Fruit fly (Drosophila melanogaster) whole organism, embryonic: ENCODE data around the gene blot.

ENCODE experiments used
- Antp ChIP-seq: fragments of 200-800 bp; sonication (Bioruptor generic); optimal IDR thresholded peaks from 3 replicates; lab custom pipeline; 2016; ENCODE audit warnings: missing biosample characterization, missing genetic modification characterization
- B-H1 ChIP-seq: fragments of 200-800 bp; sonication (Bioruptor generic); IDR thresholded peaks from 3 replicates; pipeline ENCODE4 v1.3.6; 2022; ENCODE audit warnings: missing biosample characterization, missing genetic modification characterization
- CG10147 ChIP-seq: fragments of 200-800 bp; sonication (Bioruptor generic); optimal IDR thresholded peaks from 2 replicates; lab custom pipeline; 2019; ENCODE audit warnings: missing biosample characterization, mild to moderate bottlenecking, missing genetic modification characterization, moderate library complexity
- CG10543 ChIP-seq: fragments of 200-800 bp; sonication (Bioruptor generic); optimal IDR thresholded peaks from 3 replicates; lab custom pipeline; 2017; ENCODE audit warnings: missing biosample characterization, mild to moderate bottlenecking, missing genetic modification characterization, moderate library complexity
- CG11247 ChIP-seq: fragments of 200-800 bp; sonication (Bioruptor generic); IDR thresholded peaks from 2 replicates; pipeline ENCODE4 v1.3.6; 2022; ENCODE audit warnings: missing biosample characterization, missing genetic modification characterization
- CG12942 ChIP-seq: fragments of 200-800 bp; sonication (Bioruptor generic); optimal IDR thresholded peaks from 3 replicates; lab custom pipeline; 2016; ENCODE audit warnings: missing biosample characterization, missing genetic modification characterization
- CG14441 ChIP-seq: fragments of 200-800 bp; sonication (Bioruptor generic); IDR thresholded peaks from 2 replicates; pipeline ENCODE4 v1.3.6; 2022; ENCODE audit warnings: missing biosample characterization, missing genetic modification characterization
- CG15073 ChIP-seq: fragments of 200-800 bp; sonication (Bioruptor generic); optimal IDR thresholded peaks from 2 replicates; lab custom pipeline; 2016; ENCODE audit warnings: missing biosample characterization, missing genetic modification characterization
- CG1647 ChIP-seq: fragments of 200-800 bp; sonication (Bioruptor generic); optimal IDR thresholded peaks from 3 replicates; lab custom pipeline; 2016; ENCODE audit warnings: missing biosample characterization, missing genetic modification characterization
- CG16863 ChIP-seq: fragments of 200-800 bp; sonication (Bioruptor generic); optimal IDR thresholded peaks from 3 replicates; lab custom pipeline; 2016; ENCODE audit warnings: missing biosample characterization, missing genetic modification characterization
- CG2202 ChIP-seq: fragments of 200-800 bp; sonication (Bioruptor generic); optimal IDR thresholded peaks from 2 replicates; lab custom pipeline; 2018; ENCODE audit warnings: missing biosample characterization, mild to moderate bottlenecking, missing genetic modification characterization
- CG2712 ChIP-seq: fragments of 200-800 bp; optimal IDR thresholded peaks from 3 replicates; lab custom pipeline; 2019; ENCODE audit warnings: missing biosample characterization, mild to moderate bottlenecking, missing genetic modification characterization, moderate library complexity
- CG2889 ChIP-seq: fragments of 200-800 bp; sonication (Bioruptor generic); IDR thresholded peaks from 3 replicates; pipeline ENCODE4 v1.3.6; 2022; ENCODE audit warnings: missing biosample characterization, missing genetic modification characterization
- CG31388 ChIP-seq: fragments of 200-800 bp; sonication (Bioruptor generic); optimal IDR thresholded peaks from 2 replicates; lab custom pipeline; 2016; ENCODE audit warnings: missing biosample characterization, missing genetic modification characterization
- CG4404 ChIP-seq: fragments of 200-800 bp; sonication (Bioruptor generic); IDR thresholded peaks from 2 replicates; pipeline ENCODE4 v1.3.6; 2022; ENCODE audit warnings: missing biosample characterization, missing genetic modification characterization
- CG4707 ChIP-seq: fragments of 200-800 bp; sonication (Bioruptor generic); optimal IDR thresholded peaks from 2 replicates; lab custom pipeline; 2018; ENCODE audit warnings: missing biosample characterization, mild to moderate bottlenecking, missing genetic modification characterization, moderate library complexity
- CG6254 ChIP-seq: fragments of 200-800 bp; sonication (Bioruptor generic); optimal IDR thresholded peaks from 3 replicates; lab custom pipeline; 2017; ENCODE audit warnings: mild to moderate bottlenecking, missing biosample characterization, missing genetic modification reagents, missing genetic modification characterization
- CG6689 ChIP-seq: fragments of 200-800 bp; sonication (Bioruptor generic); IDR thresholded peaks from 2 replicates; pipeline ENCODE4 v1.3.6; 2022; ENCODE audit warnings: missing biosample characterization, missing genetic modification characterization
- CG7786 ChIP-seq: fragments of 200-800 bp; sonication (Bioruptor generic); optimal IDR thresholded peaks from 2 replicates; lab custom pipeline; 2016; ENCODE audit warnings: missing biosample characterization, missing genetic modification characterization
- CHES-1-like ChIP-seq: fragments of 200-800 bp; sonication (Bioruptor generic); optimal IDR thresholded peaks from 2 replicates; lab custom pipeline; 2016; ENCODE audit warnings: missing biosample characterization, missing genetic modification characterization
- CkIIα-i1 ChIP-seq: fragments of 200-800 bp; sonication (Bioruptor generic); IDR thresholded peaks from 2 replicates; pipeline ENCODE4 v1.3.6; 2022; ENCODE audit warnings: missing biosample characterization, missing genetic modification characterization
- Dfd ChIP-seq, 2 experiments: fragments of >200 bp; optimal IDR thresholded peaks; 2 replicates each; lab custom pipeline; 2017; ENCODE audit warnings: missing biosample characterization in 2 of 2, missing genetic modification characterization in 2 of 2
- Ets97D ChIP-seq: fragments of 200-800 bp; sonication (Bioruptor generic); optimal IDR thresholded peaks from 3 replicates; lab custom pipeline; 2016; ENCODE audit warnings: missing biosample characterization, missing genetic modification characterization
- Fer1 ChIP-seq: fragments of 200-800 bp; sonication (Bioruptor generic); optimal IDR thresholded peaks from 2 replicates; lab custom pipeline; 2017; ENCODE audit warnings: missing biosample characterization, mild to moderate bottlenecking, missing genetic modification characterization
- HLH54F ChIP-seq: fragments of 200-800 bp; sonication (Bioruptor generic); optimal IDR thresholded peaks from 3 replicates; lab custom pipeline; 2016; ENCODE audit warnings: missing biosample characterization, missing genetic modification characterization
- HmgD ChIP-seq: fragments of 200-800 bp; sonication (Bioruptor generic); optimal IDR thresholded peaks from 3 replicates; lab custom pipeline; 2016; ENCODE audit warnings: missing biosample characterization, missing genetic modification characterization
- Lpt ChIP-seq: fragments of >200 bp; optimal IDR thresholded peaks from 2 replicates; lab custom pipeline; 2018; ENCODE audit warnings: missing biosample characterization, missing genetic modification characterization
- MBD-R2 ChIP-seq: fragments of 200-800 bp; sonication (Bioruptor generic); IDR thresholded peaks from 2 replicates; pipeline ENCODE4 v1.3.6; 2022; ENCODE audit warnings: missing biosample characterization, missing genetic modification characterization
- NK7.1 ChIP-seq: fragments of 200-800 bp; sonication (Bioruptor generic); optimal IDR thresholded peaks from 3 replicates; lab custom pipeline; 2016; ENCODE audit warnings: missing biosample characterization, missing genetic modification characterization
- Nf-YA ChIP-seq: fragments of 200-800 bp; sonication (Bioruptor generic); IDR thresholded peaks from 2 replicates; pipeline ENCODE4 v1.3.6; 2022; ENCODE audit warnings: missing biosample characterization, missing genetic modification characterization
- Nf-YB ChIP-seq: fragments of 200-800 bp; sonication (Bioruptor generic); optimal IDR thresholded peaks from 3 replicates; lab custom pipeline; 2019; ENCODE audit warnings: missing biosample characterization, mild to moderate bottlenecking, missing genetic modification characterization, moderate library complexity
- Sin3A ChIP-seq: fragments of >200 bp; optimal IDR thresholded peaks from 2 replicates; lab custom pipeline; 2018
- amos ChIP-seq: fragments of 200-800 bp; sonication (Bioruptor generic); IDR thresholded peaks from 2 replicates; pipeline ENCODE4 v1.3.6; 2022; ENCODE audit warnings: missing biosample characterization, missing genetic modification characterization; ENCODE audit not compliant: partially characterized antibody
- ap ChIP-seq: fragments of 200-800 bp; sonication (Bioruptor generic); IDR thresholded peaks from 2 replicates; pipeline ENCODE4 v1.3.6; 2022; ENCODE audit warnings: missing biosample characterization, missing genetic modification characterization
- ara ChIP-seq: fragments of 200-800 bp; sonication (Bioruptor generic); IDR thresholded peaks from 2 replicates; pipeline ENCODE4 v1.3.6; 2022; ENCODE audit warnings: missing biosample characterization, missing genetic modification characterization
- ato ChIP-seq: fragments of 200-800 bp; sonication (Bioruptor generic); IDR thresholded peaks from 2 replicates; pipeline ENCODE4 v1.3.6; 2022; ENCODE audit warnings: missing biosample characterization, missing genetic modification characterization; ENCODE audit not compliant: partially characterized antibody
- cad ChIP-seq: fragments of >200 bp; optimal IDR thresholded peaks from 2 replicates; lab custom pipeline; 2017; ENCODE audit warnings: missing biosample characterization, missing genetic modification characterization
- chinmo ChIP-seq: fragments of 200-800 bp; sonication (Bioruptor generic); IDR thresholded peaks from 4 replicates; pipeline ENCODE4 v1.3.6; 2022; ENCODE audit warnings: missing biosample characterization, missing genetic modification characterization; ENCODE audit not compliant: partially characterized antibody
- disco-r ChIP-seq: fragments of 200-800 bp; sonication (Bioruptor generic); optimal IDR thresholded peaks from 2 replicates; lab custom pipeline; 2016; ENCODE audit warnings: missing biosample characterization, missing genetic modification characterization
- emc ChIP-seq: fragments of 200-800 bp; sonication (Bioruptor generic); optimal IDR thresholded peaks from 2 replicates; lab custom pipeline; 2016; ENCODE audit warnings: missing biosample characterization, missing genetic modification characterization
- en ChIP-seq: fragments of 200-800 bp; sonication (Bioruptor generic); optimal IDR thresholded peaks from 2 replicates; lab custom pipeline; 2016; ENCODE audit warnings: missing biosample characterization, missing genetic modification characterization
- exex ChIP-seq: fragments of 200-800 bp; sonication (Bioruptor generic); optimal IDR thresholded peaks from 4 replicates; lab custom pipeline; 2018; ENCODE audit warnings: missing biosample characterization, mild to moderate bottlenecking, missing genetic modification characterization, moderate library complexity
- fd102C ChIP-seq: fragments of 200-800 bp; sonication (Bioruptor generic); optimal IDR thresholded peaks from 2 replicates; lab custom pipeline; 2018; ENCODE audit warnings: missing biosample characterization, mild to moderate bottlenecking, missing genetic modification characterization, moderate library complexity
- gem ChIP-seq: fragments of 200-800 bp; sonication (Bioruptor generic); optimal IDR thresholded peaks from 2 replicates; lab custom pipeline; 2019; ENCODE audit warnings: missing biosample characterization, mild to moderate bottlenecking, missing genetic modification characterization, moderate library complexity
- nau ChIP-seq: fragments of 200-800 bp; sonication (Bioruptor generic); optimal IDR thresholded peaks from 3 replicates; lab custom pipeline; 2017; ENCODE audit warnings: missing biosample characterization, mild to moderate bottlenecking, missing genetic modification characterization, missing genetic modification reagents
- pan ChIP-seq, 4 experiments: fragments of >200 bp in 3 of 4; fragments of 200-800 bp in 1 of 4; sonication (Bioruptor generic) in 1 of 4; optimal IDR thresholded peaks in 3 of 4; IDR thresholded peaks in 1 of 4; 2 replicates each; pipeline versions ENCODE4 v1.3.6 to Lab custom; 2017 to 2022; ENCODE audit warnings: missing biosample characterization in 2 of 4, missing genetic modification characterization in 2 of 4, mixed read lengths in 1 of 4
- run ChIP-seq: fragments of 200-800 bp; sonication (Bioruptor generic); optimal IDR thresholded peaks from 3 replicates; lab custom pipeline; 2018; ENCODE audit warnings: missing biosample characterization, mild to moderate bottlenecking, missing genetic modification characterization
- slbo ChIP-seq: fragments of 200-800 bp; sonication (Bioruptor generic); IDR thresholded peaks from 2 replicates; pipeline ENCODE4 v1.3.6; 2022; ENCODE audit warnings: missing biosample characterization, missing genetic modification characterization
- unpg ChIP-seq: fragments of 200-800 bp; sonication (Bioruptor generic); optimal IDR thresholded peaks from 3 replicates; lab custom pipeline; 2018; ENCODE audit warnings: missing biosample characterization, mild to moderate bottlenecking, missing genetic modification characterization, moderate library complexity
- zen2 ChIP-seq: fragments of 200-800 bp; sonication (Bioruptor generic); IDR thresholded peaks from 3 replicates; pipeline ENCODE4 v1.3.6; 2022; ENCODE audit warnings: missing biosample characterization, missing genetic modification characterization; ENCODE audit not compliant: partially characterized antibody
- zfh1 ChIP-seq: fragments of 200-800 bp; sonication (Bioruptor generic); IDR thresholded peaks from 3 replicates; pipeline ENCODE4 v1.3.6; 2022; ENCODE audit warnings: missing biosample characterization, missing genetic modification characterization

Gene blot

dm6 chr3L:17461369-17462012, 40.2 kb upstream of the blot start (continued):
- TF ChIP-seq zfh1 (GFP tag; lab: Robert Waterston, UW) (peak; percentile 37; the same call in 1 of the 3 replicates), Nf-YA (no peak), Sin3A (lab: Kevin White, UChicago) (no peak), en (GFP tag; lab: Kevin White, UChicago) (no peak), ap (no peak), CHES-1-like (GFP tag; lab: Kevin White, UChicago) (no peak), pan (optimal IDR thresholded peaks at IDR 0.05; lab: Kevin White, UChicago) (no peak), pan (GFP tag; optimal IDR thresholded peaks at IDR 0.05 in 1 of 2, IDR thresholded peaks at IDR 0.05 in 1 of 2) (peak in 1 of 2 experiments; percentile 43), slbo (GFP tag; lab: Robert Waterston, UW) (no peak), CG31388 (GFP tag; lab: Kevin White, UChicago) (no peak), HmgD (GFP tag; lab: Kevin White, UChicago) (no peak), Dfd (GFP tag; optimal IDR thresholded peaks at IDR 0.05; lab: Kevin White, UChicago) (no peak), CG4707 (no peak), CG7786 (GFP tag; lab: Kevin White, UChicago) (no peak), ara (GFP tag; lab: Robert Waterston, UW) (no peak), CG16863 (GFP tag; lab: Kevin White, UChicago) (no peak), disco-r (GFP tag; lab: Kevin White, UChicago) (no peak), CG11247 (GFP tag; lab: Robert Waterston, UW) (no peak), B-H1 (GFP tag; lab: Robert Waterston, UW) (no peak), MBD-R2 (GFP tag; lab: Robert Waterston, UW) (peak; percentile 12; the same call in 1 of the 2 replicates), CG14441 (peak; percentile 52; the same call in 1 of the 2 replicates), cad (no peak), chinmo (GFP tag; lab: Robert Waterston, UW) (no peak), CG12942 (GFP tag; lab: Kevin White, UChicago) (no peak), exex (tag; lab: Kevin White, UChicago) (no peak), HLH54F (GFP tag; lab: Kevin White, UChicago) (no peak), CG4404 (GFP tag; lab: Robert Waterston, UW) (no peak; the same call in 1 of the 2 replicates), CG15073 (GFP tag; lab: Kevin White, UChicago) (no peak), CG6689 (0 out of 2 replicates have a peak, but pooled peaks have one; percentile 19), CG2202 (no peak), Fer1 (no peak), Lpt (GFP tag; lab: Kevin White, UChicago) (no peak), nau (no peak), CG10543 (GFP tag; lab: Kevin White, UChicago) (no peak), CG10147 (GFP tag; lab: Kevin White, UChicago) (peak; percentile 11), CG6254 (GFP tag; lab: Kevin White, UChicago) (no peak), gem (tag; lab: Kevin White, UChicago) (peak; percentile 12), emc (no peak), CG2712 (tag; lab: Kevin White, UChicago) (no peak), CG2889 (no peak), zen2 (GFP tag; lab: Robert Waterston, UW) (no peak), run (tag; lab: Kevin White, UChicago) (no peak), Nf-YB (GFP tag; lab: Kevin White, UChicago) (no peak), amos (GFP tag; lab: Robert Waterston, UW) (no peak), Ets97D (no peak), NK7.1 (GFP tag; lab: Kevin White, UChicago) (no peak), CG1647 (GFP tag; lab: Kevin White, UChicago) (no peak), unpg (peak; percentile 0), CkIIα-i1 (GFP tag; lab: Robert Waterston, UW) (no peak), ato (GFP tag; lab: Robert Waterston, UW) (no peak), fd102C (GFP tag; lab: Kevin White, UChicago) (no peak), Antp (GFP tag; lab: Kevin White, UChicago) (no peak)
